Worm (Caenorhabditis elegans): ENCODE results near the gene F44D12.10.

DNA sequence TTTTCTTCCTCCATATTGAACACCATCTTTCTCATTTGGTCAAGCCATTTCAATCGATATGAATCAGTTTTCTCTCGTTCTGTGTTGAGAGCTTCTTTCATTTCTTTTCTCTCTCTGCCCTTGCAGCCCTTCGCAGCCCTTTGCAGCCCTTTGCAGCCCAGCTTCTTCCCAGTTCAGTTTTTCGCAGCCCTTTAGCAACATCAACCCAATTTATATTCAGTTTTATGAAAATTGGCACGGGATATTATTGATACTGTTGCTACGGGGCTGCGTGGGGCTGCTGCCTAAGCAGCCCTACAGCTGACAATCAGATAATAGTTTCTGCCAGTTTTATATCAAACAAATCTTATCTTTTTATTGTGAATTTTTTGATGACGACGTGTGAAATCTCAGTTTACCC is at the start of gene F44D12.10:
- no peak for TF ChIP-seq unc-62 (GFP tag; optimal IDR thresholded peaks at IDR 0.05)
- no peak for TF ChIP-seq sptf-1 (tag; optimal IDR thresholded peaks at IDR 0.05)
- no peak for TF ChIP-seq pha-4 (tag; optimal IDR thresholded peaks at IDR 0.05)
- TF ChIP-seq mab-5 (tag; optimal IDR thresholded peaks at IDR 0.05), result no peak

Measured in whole organism, mixed stage, embryonic.